Worm (Caenorhabditis elegans): ENCODE data around the gene glb-27.

The glb-27 gene

DNA sequence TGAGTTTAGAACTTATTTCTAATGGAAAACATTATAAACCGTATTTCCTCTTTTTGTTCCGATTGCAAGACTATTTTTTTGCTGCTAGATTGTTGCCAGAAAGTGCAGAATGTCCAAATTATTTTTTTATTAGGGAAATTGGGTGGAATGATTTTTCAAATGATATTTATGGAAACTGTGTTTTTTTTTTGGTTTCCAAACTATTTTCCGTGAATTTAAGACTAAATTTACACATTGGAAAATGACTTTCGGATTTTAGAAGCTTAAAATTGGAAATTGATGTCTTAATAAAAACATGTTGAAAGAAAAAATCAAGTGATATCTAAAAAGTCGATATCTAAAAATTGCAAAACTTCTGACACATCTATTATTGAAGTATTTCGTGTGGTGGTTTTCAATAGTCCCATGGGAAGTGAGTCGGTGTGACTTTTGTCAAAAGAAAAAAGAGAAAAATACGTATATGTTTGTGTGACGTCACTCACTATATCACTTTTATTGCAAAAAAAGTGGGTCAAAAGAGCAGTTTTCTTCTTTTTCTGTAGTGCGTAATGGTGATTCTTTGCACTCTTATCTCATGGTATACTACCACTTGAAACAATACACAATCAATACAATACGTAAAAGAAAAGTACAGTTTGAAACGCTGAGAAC, 51.9 kb downstream of the glb-27 start:
- TF ChIP-seq ceh-31 (tag; optimal IDR thresholded peaks at IDR 0.05), result no peak
- no peak for TF ChIP-seq F13H6.1 (tag; optimal IDR thresholded peaks at IDR 0.05)
- TF ChIP-seq rnt-1 (tag; optimal IDR thresholded peaks at IDR 0.05), result no peak
- TF ChIP-seq ztf-16 (tag; optimal IDR thresholded peaks at IDR 0.05), result no peak
- TF ChIP-seq pax-1 (tag; optimal IDR thresholded peaks at IDR 0.05), result no peak
- no peak for TF ChIP-seq eyg-1 (tag; optimal IDR thresholded peaks at IDR 0.05)
- TF ChIP-seq ahr-1 (tag; optimal IDR thresholded peaks at IDR 0.05), result no peak
- TF ChIP-seq hlh-30 (tag; optimal IDR thresholded peaks at IDR 0.05; ENCODE audit: insufficient read depth), result no peak
- TF ChIP-seq ceh-34 (tag; optimal IDR thresholded peaks at IDR 0.05), result no peak
- no peak for TF ChIP-seq Y22D7AL.16 (tag; optimal IDR thresholded peaks at IDR 0.05)
- TF ChIP-seq K09A11.1 (tag; optimal IDR thresholded peaks at IDR 0.05; ENCODE audit: insufficient read depth), result no peak
- no peak for TF ChIP-seq che-1 (tag; optimal IDR thresholded peaks at IDR 0.05)
- no peak for TF ChIP-seq ceh-18 (tag; optimal IDR thresholded peaks at IDR 0.05)
- TF ChIP-seq elt-2 (tag; optimal IDR thresholded peaks at IDR 0.05), result no peak

DNA sequence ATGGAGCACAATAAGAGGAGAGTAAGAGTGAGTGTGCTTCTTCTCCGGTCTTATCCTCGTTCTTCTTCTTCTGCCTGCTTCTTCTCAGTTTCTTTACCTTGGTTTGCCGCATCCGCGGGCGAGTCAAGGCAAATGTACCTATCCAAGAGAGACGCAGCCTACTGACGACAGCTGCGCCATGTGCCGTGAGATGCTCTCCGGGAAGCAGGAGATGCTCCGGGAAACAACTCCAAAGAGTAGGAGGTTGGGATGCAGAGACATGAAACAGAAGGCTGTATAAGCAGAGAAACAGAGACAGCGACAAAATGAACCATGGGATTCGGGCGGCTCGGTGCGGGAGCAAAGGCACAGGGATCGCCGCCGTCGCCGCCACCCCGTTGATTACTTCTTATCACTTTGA, 57.0 kb downstream of the glb-27 start:
- TF ChIP-seq T23F11.4 (GFP tag; optimal IDR thresholded peaks at IDR 0.05) (no peak), gmeb-2 (tag; optimal IDR thresholded peaks at IDR 0.05) (no peak), pros-1 (tag; optimal IDR thresholded peaks at IDR 0.05) (no peak), lim-6 (tag; optimal IDR thresholded peaks at IDR 0.05) (no peak), ttx-3 (tag; optimal IDR thresholded peaks at IDR 0.05) (no peak), ceh-24 (tag; optimal IDR thresholded peaks at IDR 0.05) (no peak), hlh-6 (tag; optimal IDR thresholded peaks at IDR 0.05) (no peak), tbx-7 (tag; optimal IDR thresholded peaks at IDR 0.05) (no peak), K09A11.1 (tag; optimal IDR thresholded peaks at IDR 0.05; ENCODE audit: insufficient read depth) (no peak), madf-2 (tag; optimal IDR thresholded peaks at IDR 0.05) (no peak), dve-1 (tag; optimal IDR thresholded peaks at IDR 0.05) (no peak), sox-4 (tag; optimal IDR thresholded peaks at IDR 0.05) (no peak), zip-5 (tag; optimal IDR thresholded peaks at IDR 0.05) (no peak), pat-9 (tag; optimal IDR thresholded peaks at IDR 0.05) (no peak), ref-2 (tag; optimal IDR thresholded peaks at IDR 0.05) (no peak), fax-1 (tag; optimal IDR thresholded peaks at IDR 0.05) (no peak), pag-3 (tag; optimal IDR thresholded peaks at IDR 0.05; ENCODE audit: borderline replicate concordance) (no peak), C38D4.7 (GFP tag; optimal IDR thresholded peaks at IDR 0.05) (no peak), C08G9.2 (tag; optimal IDR thresholded peaks at IDR 0.05) (no peak), unc-86 (tag; optimal IDR thresholded peaks at IDR 0.05) (no peak), ceh-18 (tag; optimal IDR thresholded peaks at IDR 0.05) (peak; percentile 88), ceh-9 (tag; optimal IDR thresholded peaks at IDR 0.05) (no peak), ets-4 (tag; optimal IDR thresholded peaks at IDR 0.05) (no peak), sox-2 (GFP tag; IDR thresholded peaks at IDR 0.05) (no peak), pha-4 (tag; optimal IDR thresholded peaks at IDR 0.05) (no peak), ceh-48 (tag; optimal IDR thresholded peaks at IDR 0.05) (no peak), fkh-10 (GFP tag; optimal IDR thresholded peaks at IDR 0.05) (no peak), ceh-30 (tag; optimal IDR thresholded peaks at IDR 0.05) (no peak), hlh-8 (tag; optimal IDR thresholded peaks at IDR 0.05) (peak; percentile 64), F13H6.1 (tag; optimal IDR thresholded peaks at IDR 0.05) (no peak), tbx-2 (tag; optimal IDR thresholded peaks at IDR 0.05) (peak; percentile 46), npax-4 (tag; optimal IDR thresholded peaks at IDR 0.05) (no peak), hlh-15 (tag; optimal IDR thresholded peaks at IDR 0.05) (no peak), pax-1 (tag; optimal IDR thresholded peaks at IDR 0.05) (no peak), sdc-2 (tag; optimal IDR thresholded peaks at IDR 0.05) (peak; percentile 15), ceh-19 (GFP tag; optimal IDR thresholded peaks at IDR 0.05) (no peak), K02D7.2 (tag; optimal IDR thresholded peaks at IDR 0.05) (no peak), hlh-13 (GFP tag; optimal IDR thresholded peaks at IDR 0.05) (no peak), nfya-1 (tag; optimal IDR thresholded peaks at IDR 0.05) (peak; percentile 36), ceh-31 (tag; optimal IDR thresholded peaks at IDR 0.05) (peak; percentile 8), ceh-45 (GFP tag; IDR thresholded peaks at IDR 0.05) (no peak)

Data from whole organism, late embryonic.